Worm (Caenorhabditis elegans) whole organism, L1 larva: ENCODE results near the gene sek-3.

Experiments used
- C04F5.9 ChIP-seq: sonication (generic microtip); optimal IDR thresholded peaks from 2 replicates; lab custom pipeline; 2016; ENCODE audit warnings: missing genetic modification characterization, missing compliant biosample characterization
- C16A3.4 ChIP-seq: fragments of 150-350 bp; optimal IDR thresholded peaks from 2 replicates; lab custom pipeline; 2014; ENCODE audit warnings: missing biosample characterization, missing genetic modification characterization
- C34B4.2 ChIP-seq: sonication (generic microtip); optimal IDR thresholded peaks from 2 replicates; lab custom pipeline; 2017; ENCODE audit warnings: mild to moderate bottlenecking, missing genetic modification characterization, missing compliant biosample characterization
- aha-1 ChIP-seq: fragments of 150-350 bp; optimal IDR thresholded peaks from 2 replicates; lab custom pipeline; 2014; ENCODE audit warnings: missing biosample characterization, missing genetic modification characterization
- ama-1 ChIP-seq: fragments of 150-350 bp; optimal IDR thresholded peaks from 2 replicates; lab custom pipeline; 2014
- ceh-88 ChIP-seq: fragments of 200-800 bp; sonication (Bioruptor generic); IDR thresholded peaks from 2 replicates; pipeline ENCODE4 v1.3.6; 2022; ENCODE audit warnings: missing genetic modification characterization, missing compliant biosample characterization
- ces-1 ChIP-seq: fragments of 150-350 bp; optimal IDR thresholded peaks from 2 replicates; lab custom pipeline; 2014; ENCODE audit warnings: missing biosample characterization, missing genetic modification reagents, missing genetic modification characterization
- dpl-1 ChIP-seq, 3 experiments: fragments of 150-350 bp in 2 of 3; sonication (generic microtip) in 1 of 3; optimal IDR thresholded peaks; 2 replicates each; lab custom pipeline; 2014 to 2017; ENCODE audit warnings: missing biosample characterization in 3 of 3, missing genetic modification characterization in 3 of 3, missing genetic modification reagents in 3 of 3
- efl-1 ChIP-seq, 4 experiments: fragments of 150-350 bp; optimal IDR thresholded peaks in 3 of 4; peaks in 1 of 4; 1 replicate in 1 of 4; 2 replicates in 3 of 4; lab custom pipeline; 2014; ENCODE audit warnings: missing biosample characterization in 2 of 4, missing genetic modification characterization in 2 of 4, missing genetic modification reagents in 2 of 4
- efl-3 ChIP-seq: fragments of 200-800 bp; sonication (Bioruptor generic); optimal IDR thresholded peaks from 2 replicates; lab custom pipeline; 2018; ENCODE audit warnings: mild to moderate bottlenecking, missing genetic modification characterization, missing compliant biosample characterization
- egl-13 ChIP-seq: sonication (generic microtip); optimal IDR thresholded peaks from 2 replicates; lab custom pipeline; 2016; ENCODE audit warnings: missing genotype, missing genetic modification reagents, missing genetic modification characterization, missing compliant biosample characterization
- egl-27 ChIP-seq, 2 experiments: fragments of 150-350 bp in 1 of 2; sonication (generic microtip); optimal IDR thresholded peaks; 3 replicates each; lab custom pipeline; 2017 to 2018; ENCODE audit warnings: missing biosample characterization in 2 of 2, missing genetic modification characterization in 2 of 2, missing genetic modification reagents in 2 of 2
- ets-5 ChIP-seq: fragments of 200-800 bp; sonication (Bioruptor generic); IDR thresholded peaks from 2 replicates; pipeline ENCODE4 v1.3.6; 2022; ENCODE audit warnings: missing genetic modification characterization, missing compliant biosample characterization
- fkh-10 ChIP-seq: sonication (generic microtip); optimal IDR thresholded peaks from 2 replicates; lab custom pipeline; 2017; ENCODE audit warnings: missing biosample characterization, missing genetic modification reagents, missing genetic modification characterization
- fkh-4 ChIP-seq: sonication (generic microtip); optimal IDR thresholded peaks from 2 replicates; lab custom pipeline; 2016; ENCODE audit warnings: missing compliant biosample characterization, missing genetic modification characterization, borderline replicate concordance
- fkh-8 ChIP-seq: sonication (generic microtip); optimal IDR thresholded peaks from 2 replicates; lab custom pipeline; 2016; ENCODE audit warnings: mild to moderate bottlenecking, missing genetic modification characterization, missing compliant biosample characterization
- fos-1 ChIP-seq: fragments of 150-350 bp; optimal IDR thresholded peaks from 2 replicates; lab custom pipeline; 2014; ENCODE audit warnings: missing biosample characterization, missing genetic modification characterization
- grh-1 ChIP-seq: fragments of 200-800 bp; sonication (Bioruptor generic); IDR thresholded peaks from 2 replicates; pipeline ENCODE4 v1.3.6; 2022; ENCODE audit warnings: missing genetic modification reagents, missing genetic modification characterization, missing compliant biosample characterization
- hlh-17 ChIP-seq: fragments of 200-800 bp; sonication (Bioruptor generic); optimal IDR thresholded peaks from 2 replicates; lab custom pipeline; 2018; ENCODE audit warnings: missing genetic modification characterization, mild to moderate bottlenecking, missing compliant biosample characterization, moderate library complexity, borderline replicate concordance
- hlh-4 ChIP-seq: sonication (generic microtip); optimal IDR thresholded peaks from 2 replicates; lab custom pipeline; 2016; ENCODE audit warnings: mild to moderate bottlenecking, missing genetic modification characterization, missing compliant biosample characterization
- hpl-2 ChIP-seq: fragments of 150-350 bp; optimal IDR thresholded peaks from 2 replicates; lab custom pipeline; 2014; ENCODE audit warnings: missing biosample characterization, missing genetic modification reagents, missing genetic modification characterization
- isw-1 ChIP-seq: fragments of 200-800 bp; sonication (Bioruptor generic); IDR thresholded peaks from 2 replicates; pipeline ENCODE4 v1.3.6; 2022; ENCODE audit warnings: missing genetic modification characterization, missing compliant biosample characterization
- jun-1 ChIP-seq: fragments of 150-350 bp; optimal IDR thresholded peaks from 2 replicates; lab custom pipeline; 2014; ENCODE audit warnings: missing biosample characterization, missing genetic modification reagents, missing genetic modification characterization
- lin-14 ChIP-seq: fragments of 200-800 bp; sonication (Bioruptor generic); optimal IDR thresholded peaks from 2 replicates; lab custom pipeline; 2018; ENCODE audit warnings: mild to moderate bottlenecking, missing genetic modification characterization, moderate library complexity, missing compliant biosample characterization
- lin-15B ChIP-seq: fragments of 150-350 bp; sonication (generic microtip); optimal IDR thresholded peaks from 3 replicates; lab custom pipeline; 2014; ENCODE audit warnings: missing biosample characterization, missing genetic modification characterization
- lin-35 ChIP-seq, 2 experiments: fragments of 150-350 bp; optimal IDR thresholded peaks; 2 replicates each; lab custom pipeline; 2014; ENCODE audit warnings: missing biosample characterization in 2 of 2, missing genetic modification characterization in 2 of 2, missing genetic modification reagents in 2 of 2
- mdl-1 ChIP-seq, 2 experiments: fragments of 150-350 bp; optimal IDR thresholded peaks; 2 replicates each; lab custom pipeline; 2014 to 2017; ENCODE audit warnings: missing biosample characterization in 2 of 2, missing genetic modification characterization in 2 of 2, inconsistent platforms in 1 of 2
- mep-1 ChIP-seq: fragments of 150-350 bp; optimal IDR thresholded peaks from 2 replicates; lab custom pipeline; 2014; ENCODE audit warnings: missing biosample characterization, missing genetic modification characterization
- nhr-11 ChIP-seq: fragments of 150-350 bp; optimal IDR thresholded peaks from 2 replicates; lab custom pipeline; 2014; ENCODE audit warnings: missing biosample characterization, missing genetic modification characterization
- nhr-19 ChIP-seq: fragments of 200-800 bp; sonication (Bioruptor generic); conservative IDR thresholded peaks from 2 replicates; pipeline ENCODE4 v1.3.6; 2022; ENCODE audit warnings: missing genetic modification characterization, missing compliant biosample characterization
- nhr-237 ChIP-seq: fragments of 150-350 bp; optimal IDR thresholded peaks from 2 replicates; lab custom pipeline; 2014; ENCODE audit warnings: missing biosample characterization, missing genetic modification characterization
- nhr-28 ChIP-seq: fragments of 150-350 bp; optimal IDR thresholded peaks from 2 replicates; lab custom pipeline; 2014; ENCODE audit warnings: missing biosample characterization, missing genetic modification characterization
- nhr-47 ChIP-seq: sonication (generic microtip); optimal IDR thresholded peaks from 2 replicates; lab custom pipeline; 2016; ENCODE audit warnings: mild to moderate bottlenecking, missing genetic modification characterization, moderate library complexity, missing compliant biosample characterization
- nhr-71 ChIP-seq: sonication (generic microtip); optimal IDR thresholded peaks from 2 replicates; lab custom pipeline; 2016; ENCODE audit warnings: mild to moderate bottlenecking, missing genetic modification characterization, moderate library complexity, missing compliant biosample characterization
- nhr-76 ChIP-seq: sonication (generic microtip); optimal IDR thresholded peaks from 2 replicates; lab custom pipeline; 2017; ENCODE audit warnings: missing biosample characterization, missing genetic modification characterization
- nhr-84 ChIP-seq: sonication (generic microtip); optimal IDR thresholded peaks from 2 replicates; lab custom pipeline; 2017; ENCODE audit warnings: missing biosample characterization, missing genetic modification characterization
- nhr-90 ChIP-seq: sonication (generic microtip); optimal IDR thresholded peaks from 2 replicates; lab custom pipeline; 2016; ENCODE audit warnings: mild to moderate bottlenecking, missing genetic modification characterization, missing compliant biosample characterization; ENCODE audit not compliant: poor library complexity
- pax-3 ChIP-seq: fragments of 200-800 bp; sonication (Bioruptor generic); optimal IDR thresholded peaks from 2 replicates; lab custom pipeline; 2018; ENCODE audit warnings: mild to moderate bottlenecking, missing genetic modification characterization, moderate library complexity, missing compliant biosample characterization
- skn-1 ChIP-seq: fragments of 150-350 bp; optimal IDR thresholded peaks from 2 replicates; lab custom pipeline; 2014; ENCODE audit warnings: missing biosample characterization, missing genetic modification characterization
- snpc-4 ChIP-seq: fragments of 150-350 bp; optimal IDR thresholded peaks from 2 replicates; lab custom pipeline; 2014; ENCODE audit warnings: missing biosample characterization, missing genetic modification characterization
- snu-23 ChIP-seq: sonication (generic microtip); optimal IDR thresholded peaks from 2 replicates; lab custom pipeline; 2016; ENCODE audit warnings: missing genetic modification characterization, missing compliant biosample characterization
- sox-4 ChIP-seq: sonication (generic microtip); optimal IDR thresholded peaks from 2 replicates; lab custom pipeline; 2016; ENCODE audit warnings: missing genetic modification characterization, missing compliant biosample characterization
- tbx-2 ChIP-seq: sonication (generic microtip); optimal IDR thresholded peaks from 2 replicates; lab custom pipeline; 2016; ENCODE audit warnings: missing genetic modification characterization, missing compliant biosample characterization
- tlp-1 ChIP-seq: fragments of 150-350 bp; optimal IDR thresholded peaks from 2 replicates; lab custom pipeline; 2014; ENCODE audit warnings: missing biosample characterization, missing genetic modification characterization
- unc-30 ChIP-seq: sonication (generic microtip); optimal IDR thresholded peaks from 2 replicates; lab custom pipeline; 2017; ENCODE audit warnings: missing biosample characterization, missing genetic modification characterization
- unc-62 ChIP-seq: fragments of 150-350 bp; optimal IDR thresholded peaks from 2 replicates; lab custom pipeline; 2014; ENCODE audit warnings: missing biosample characterization, missing genetic modification reagents, missing genetic modification characterization
- unc-86 ChIP-seq: sonication (generic microtip); optimal IDR thresholded peaks from 2 replicates; lab custom pipeline; 2016; ENCODE audit warnings: missing genetic modification characterization, missing compliant biosample characterization
- xbp-1 ChIP-seq: sonication (generic microtip); optimal IDR thresholded peaks from 2 replicates; lab custom pipeline; 2016; ENCODE audit warnings: missing genetic modification characterization, missing compliant biosample characterization
- zag-1 ChIP-seq: fragments of 150-350 bp; optimal IDR thresholded peaks from 2 replicates; lab custom pipeline; 2014; ENCODE audit warnings: missing biosample characterization, missing genetic modification characterization
- zip-4 ChIP-seq: fragments of 200-800 bp; sonication (Bioruptor generic); optimal IDR thresholded peaks from 2 replicates; lab custom pipeline; 2018; ENCODE audit warnings: mild to moderate bottlenecking, missing genetic modification characterization, moderate library complexity, missing compliant biosample characterization
- ztf-11 ChIP-seq, 2 experiments: sonication (generic microtip); optimal IDR thresholded peaks; 2 replicates each; lab custom pipeline; 2016 to 2017; ENCODE audit warnings: missing genetic modification characterization in 2 of 2, missing biosample characterization in 1 of 2, missing compliant biosample characterization in 1 of 2

Gene sek-3

ce11 chrX:5028593-5028955, 10.9 kb downstream of the sek-3 start:
- TF ChIP-seq lin-14, result peak; percentile 33
- TF ChIP-seq fkh-8 (tag; lab: Kevin White, UChicago), result no peak
- TF ChIP-seq xbp-1 (tag; lab: Kevin White, UChicago), result no peak
- peak; percentile 71 for TF ChIP-seq fkh-10 (GFP tag; lab: Kevin White, UChicago)
- no peak for TF ChIP-seq mep-1 (tag; lab: Kevin White, UChicago)

- TF ChIP-seq fkh-4 (tag; lab: Kevin White, UChicago) (no peak), isw-1 (GFP tag; lab: Robert Waterston, UW) (no peak), hlh-17 (GFP tag; lab: Kevin White, UChicago) (no peak), ama-1 (lab: Kevin White, UChicago) (no peak), hpl-2 (GFP tag; lab: Kevin White, UChicago) (no peak), nhr-19 (GFP tag; lab: Robert Waterston, UW) (no peak), xbp-1 (tag; lab: Kevin White, UChicago) (no peak), nhr-76 (tag; lab: Kevin White, UChicago) (no peak), grh-1 (no peak), lin-35 (GFP tag; optimal IDR thresholded peaks at IDR 0.05; lab: Kevin White, UChicago) (no peak), skn-1 (tag; lab: Kevin White, UChicago) (no peak), fkh-10 (GFP tag; lab: Kevin White, UChicago) (peak; percentile 79), ets-5 (GFP tag; lab: Robert Waterston, UW) (no peak), zag-1 (tag; lab: Kevin White, UChicago) (peak; percentile 78), snpc-4 (no peak), nhr-237 (no peak), hlh-4 (tag; lab: Kevin White, UChicago) (no peak), fkh-8 (tag; lab: Kevin White, UChicago) (no peak), sox-4 (tag; lab: Kevin White, UChicago) (no peak), lin-15B (tag; lab: Kevin White, UChicago) (no peak), unc-86 (peak; percentile 68), nhr-84 (tag; lab: Kevin White, UChicago) (no peak), aha-1 (tag; lab: Kevin White, UChicago) (no peak), ceh-88 (GFP tag; lab: Robert Waterston, UW) (no peak), unc-62 (no peak), lin-14 (peak; percentile 81), pax-3 (tag; lab: Kevin White, UChicago) (no peak), dpl-1 (GFP tag; optimal IDR thresholded peaks at IDR 0.05; lab: Kevin White, UChicago) (no peak), nhr-11 (tag; lab: Kevin White, UChicago) (no peak), snu-23 (GFP tag; lab: Kevin White, UChicago) (no peak), C04F5.9 (no peak), mep-1 (tag; lab: Kevin White, UChicago) (no peak), fos-1 (no peak), jun-1 (tag; lab: Kevin White, UChicago) (no peak), efl-1 (optimal IDR thresholded peaks at IDR 0.05; lab: Kevin White, UChicago) (no peak), efl-1 (GFP tag; optimal IDR thresholded peaks at IDR 0.05 in 1 of 2; lab: Kevin White, UChicago) (no peak), unc-30 (no peak), nhr-28 (no peak), ztf-11 (tag; optimal IDR thresholded peaks at IDR 0.05; lab: Kevin White, UChicago) (no peak), tlp-1 (tag; lab: Kevin White, UChicago) (no peak), mdl-1 (tag; optimal IDR thresholded peaks at IDR 0.05; lab: Kevin White, UChicago) (no peak), egl-27 (tag; optimal IDR thresholded peaks at IDR 0.05; lab: Kevin White, UChicago) (no peak), nhr-71 (tag; lab: Kevin White, UChicago) (peak; percentile 59), nhr-90 (tag; lab: Kevin White, UChicago) (no peak), ces-1 (GFP tag; lab: Kevin White, UChicago) (no peak), C34B4.2 (tag; lab: Kevin White, UChicago) (no peak), efl-3 (GFP tag; lab: Kevin White, UChicago) (no peak), egl-13 (tag; lab: Kevin White, UChicago) (peak; percentile 55), C16A3.4 (tag; lab: Kevin White, UChicago) (no peak), nhr-47 (tag; lab: Kevin White, UChicago) (peak; percentile 15), zip-4 (GFP tag; lab: Kevin White, UChicago) (no peak), tbx-2 (tag; lab: Kevin White, UChicago) (no peak)
These were observed 14.1 kb downstream of the sek-3 start for ce11 chrX:5031742-5032141.
